Worm (Caenorhabditis elegans) whole organism, L4 larva: Measurements from ENCODE around the gene timm-17B.1.

Source experiments
- D1046.2 ChIP-seq: fragments of 200-800 bp; sonication (Bioruptor generic); IDR thresholded peaks from 2 replicates; pipeline ENCODE4 v1.3.6; 2022; ENCODE audit warnings: missing genetic modification characterization, missing compliant biosample characterization
- F37D6.2 ChIP-seq: sonication (generic microtip); optimal IDR thresholded peaks from 2 replicates; lab custom pipeline; 2016; ENCODE audit warnings: mild to moderate bottlenecking, missing genetic modification characterization, missing compliant biosample characterization
- F44E2.7 ChIP-seq: fragments of 200-800 bp; sonication (Bioruptor generic); IDR thresholded peaks from 2 replicates; pipeline ENCODE4 v2.1.2; 2022; ENCODE audit warnings: missing genetic modification characterization, missing compliant biosample characterization
- F49E8.2 ChIP-seq: sonication (generic microtip); optimal IDR thresholded peaks from 2 replicates; lab custom pipeline; 2016; ENCODE audit warnings: missing compliant biosample characterization, mild to moderate bottlenecking, missing genetic modification characterization, borderline replicate concordance
- T20F7.1 ChIP-seq: fragments of 200-800 bp; sonication (Bioruptor generic); optimal IDR thresholded peaks from 2 replicates; lab custom pipeline; 2018; ENCODE audit warnings: mild to moderate bottlenecking, missing genetic modification characterization, missing compliant biosample characterization
- Y105C5A.15 ChIP-seq: fragments of 200-800 bp; sonication (Bioruptor generic); IDR thresholded peaks from 2 replicates; pipeline ENCODE4 v1.3.6; 2022; ENCODE audit warnings: missing genetic modification characterization, missing compliant biosample characterization
- Y5F2A.4 ChIP-seq: fragments of 200-800 bp; sonication (Bioruptor generic); optimal IDR thresholded peaks from 2 replicates; lab custom pipeline; 2018; ENCODE audit warnings: mild to moderate bottlenecking, missing genetic modification characterization, missing compliant biosample characterization
- Y75B8A.6 ChIP-seq: fragments of 200-800 bp; sonication (Bioruptor generic); IDR thresholded peaks from 2 replicates; pipeline ENCODE4 v1.3.6; 2022; ENCODE audit warnings: missing genetic modification reagents, missing genetic modification characterization, missing compliant biosample characterization
- ZK546.5 ChIP-seq, 2 experiments: sonication (generic microtip); optimal IDR thresholded peaks; 2 replicates each; lab custom pipeline; 2017; ENCODE audit warnings: missing biosample characterization in 2 of 2, missing genetic modification characterization in 2 of 2
- ceh-32 ChIP-seq: sonication (generic microtip); optimal IDR thresholded peaks from 2 replicates; lab custom pipeline; 2016; ENCODE audit warnings: mild to moderate bottlenecking, missing genetic modification characterization, missing compliant biosample characterization; ENCODE audit not compliant: poor library complexity
- ceh-44 ChIP-seq: fragments of 200-800 bp; sonication (Bioruptor generic); IDR thresholded peaks from 2 replicates; pipeline ENCODE4 v1.3.6; 2022; ENCODE audit warnings: missing genetic modification reagents, missing genetic modification characterization, missing compliant biosample characterization
- cey-2 ChIP-seq: sonication (generic microtip); optimal IDR thresholded peaks from 3 replicates; lab custom pipeline; 2017; ENCODE audit warnings: missing genetic modification characterization, mild to moderate bottlenecking, missing compliant biosample characterization, antibody characterized with exemption, borderline replicate concordance; ENCODE audit not compliant: insufficient read depth
- ctbp-1 ChIP-seq: fragments of 200-800 bp; sonication (Bioruptor generic); IDR thresholded peaks from 2 replicates; pipeline ENCODE4 v1.3.6; 2022; ENCODE audit warnings: missing genetic modification reagents, missing genetic modification characterization, missing compliant biosample characterization
- daf-16 ChIP-seq, 3 experiments: sonication (generic microtip); optimal IDR thresholded peaks; 2 replicates each; lab custom pipeline; 2016 to 2017; ENCODE audit warnings: missing genetic modification characterization in 3 of 3, missing genetic modification reagents in 3 of 3, mild to moderate bottlenecking in 2 of 3, missing compliant biosample characterization in 2 of 3, missing biosample characterization in 1 of 3, moderate library complexity in 1 of 3
- daf-19 ChIP-seq: fragments of 200-800 bp; sonication (Bioruptor generic); conservative IDR thresholded peaks from 2 replicates; pipeline ENCODE4 v1.3.6; 2022; ENCODE audit warnings: missing genetic modification characterization, missing compliant biosample characterization
- daf-8 ChIP-seq: fragments of 200-800 bp; sonication (Bioruptor generic); IDR thresholded peaks from 2 replicates; pipeline ENCODE4 v1.3.6; 2022; ENCODE audit warnings: missing genetic modification characterization, missing compliant biosample characterization
- dmd-6 ChIP-seq: fragments of 200-800 bp; sonication (Bioruptor generic); IDR thresholded peaks from 2 replicates; pipeline ENCODE4 v1.3.6; 2022; ENCODE audit warnings: missing genetic modification reagents, missing genetic modification characterization, missing compliant biosample characterization
- dpl-1 ChIP-seq: fragments of 150-350 bp; optimal IDR thresholded peaks from 2 replicates; lab custom pipeline; 2014; ENCODE audit warnings: missing biosample characterization, missing genetic modification reagents, missing genetic modification characterization
- egl-27 ChIP-seq: sonication (generic microtip); optimal IDR thresholded peaks from 3 replicates; lab custom pipeline; 2017; ENCODE audit warnings: missing biosample characterization, missing genetic modification reagents, missing genetic modification characterization
- fkh-10 ChIP-seq: fragments of 150-350 bp; optimal IDR thresholded peaks from 2 replicates; lab custom pipeline; 2014; ENCODE audit warnings: missing biosample characterization, missing genetic modification reagents, missing genetic modification characterization
- fos-1 ChIP-seq: fragments of 150-350 bp; optimal IDR thresholded peaks from 2 replicates; lab custom pipeline; 2014; ENCODE audit warnings: missing biosample characterization, missing genetic modification characterization
- hmg-1.1 ChIP-seq: fragments of 200-800 bp; sonication (Bioruptor generic); IDR thresholded peaks from 2 replicates; pipeline ENCODE4 v1.3.6; 2022; ENCODE audit warnings: missing genetic modification reagents, missing genetic modification characterization, missing compliant biosample characterization
- jun-1 ChIP-seq: fragments of 150-350 bp; optimal IDR thresholded peaks from 2 replicates; lab custom pipeline; 2014; ENCODE audit warnings: missing biosample characterization, missing genetic modification reagents, missing genetic modification characterization
- lin-1 ChIP-seq: fragments of 200-800 bp; sonication (Bioruptor generic); IDR thresholded peaks from 2 replicates; pipeline ENCODE4 v1.3.6; 2022; ENCODE audit warnings: missing genetic modification reagents, missing genetic modification characterization, missing compliant biosample characterization
- lin-13 ChIP-seq: fragments of 150-350 bp; optimal IDR thresholded peaks from 2 replicates; lab custom pipeline; 2014; ENCODE audit warnings: missing biosample characterization, missing genetic modification reagents, missing genetic modification characterization
- lin-15B ChIP-seq: fragments of 150-350 bp; sonication (generic microtip); optimal IDR thresholded peaks from 3 replicates; lab custom pipeline; 2014; ENCODE audit warnings: missing biosample characterization, missing genetic modification characterization
- lsy-2 ChIP-seq, 2 experiments: fragments of 150-350 bp in 1 of 2; sonication (generic microtip) in 1 of 2; optimal IDR thresholded peaks; 2 replicates each; lab custom pipeline; 2014 to 2017; ENCODE audit warnings: missing biosample characterization in 2 of 2, missing genetic modification characterization in 2 of 2
- madf-9 ChIP-seq: fragments of 200-800 bp; sonication (Bioruptor generic); conservative IDR thresholded peaks from 2 replicates; pipeline ENCODE4 v1.3.6; 2022; ENCODE audit warnings: missing genetic modification reagents, missing genetic modification characterization, missing compliant biosample characterization
- mes-2 ChIP-seq: sonication (generic microtip); optimal IDR thresholded peaks from 2 replicates; lab custom pipeline; 2016; ENCODE audit warnings: missing genotype, mild to moderate bottlenecking, missing genetic modification characterization, missing compliant biosample characterization; ENCODE audit not compliant: poor library complexity, severe bottlenecking
- mxl-3 ChIP-seq: fragments of 200-800 bp; sonication (Bioruptor generic); optimal IDR thresholded peaks from 2 replicates; lab custom pipeline; 2018; ENCODE audit warnings: mild to moderate bottlenecking, missing genetic modification characterization, missing compliant biosample characterization
- nhr-102 ChIP-seq: sonication (generic microtip); optimal IDR thresholded peaks from 2 replicates; lab custom pipeline; 2016; ENCODE audit warnings: mild to moderate bottlenecking, missing genetic modification characterization, moderate library complexity, missing compliant biosample characterization
- nhr-111 ChIP-seq: fragments of 200-800 bp; sonication (Bioruptor generic); optimal IDR thresholded peaks from 2 replicates; lab custom pipeline; 2018; ENCODE audit warnings: mild to moderate bottlenecking, missing genetic modification characterization, missing compliant biosample characterization
- nhr-237 ChIP-seq: sonication (generic microtip); optimal IDR thresholded peaks from 2 replicates; lab custom pipeline; 2017; ENCODE audit warnings: missing biosample characterization, missing genetic modification characterization
- nhr-25 ChIP-seq: sonication (generic microtip); optimal IDR thresholded peaks from 2 replicates; lab custom pipeline; 2017; ENCODE audit warnings: missing genetic modification characterization, mild to moderate bottlenecking, missing compliant biosample characterization, antibody characterized with exemption, moderate library complexity, borderline replicate concordance; ENCODE audit not compliant: insufficient read depth
- nhr-41 ChIP-seq: fragments of 200-800 bp; sonication (Bioruptor generic); IDR thresholded peaks from 2 replicates; pipeline ENCODE4 v1.3.6; 2022; ENCODE audit warnings: missing genetic modification reagents, missing genetic modification characterization, missing compliant biosample characterization
- nhr-42 ChIP-seq: fragments of 200-800 bp; sonication (Bioruptor generic); IDR thresholded peaks from 2 replicates; pipeline ENCODE4 v1.3.6; 2022; ENCODE audit warnings: missing genetic modification characterization, missing compliant biosample characterization
- php-3 ChIP-seq: fragments of 200-800 bp; sonication (Bioruptor generic); IDR thresholded peaks from 2 replicates; pipeline ENCODE4 v1.3.6; 2022; ENCODE audit warnings: missing genetic modification reagents, missing genetic modification characterization, missing compliant biosample characterization
- pqm-1 ChIP-seq: sonication (generic microtip); optimal IDR thresholded peaks from 2 replicates; lab custom pipeline; 2017; ENCODE audit warnings: missing biosample characterization, missing genetic modification characterization
- rbr-2 ChIP-seq: sonication (generic microtip); optimal IDR thresholded peaks from 2 replicates; lab custom pipeline; 2016; ENCODE audit warnings: missing genotype, missing genetic modification characterization, missing compliant biosample characterization
- snpc-1.2 ChIP-seq: fragments of 200-800 bp; sonication (Bioruptor generic); IDR thresholded peaks from 2 replicates; pipeline ENCODE4 v1.3.6; 2022; ENCODE audit warnings: missing genetic modification reagents, missing genetic modification characterization, missing compliant biosample characterization
- snpc-4 ChIP-seq: fragments of 150-350 bp; optimal IDR thresholded peaks from 2 replicates; lab custom pipeline; 2014; ENCODE audit warnings: missing biosample characterization, missing genetic modification characterization
- spr-3 ChIP-seq: fragments of 200-800 bp; sonication (Bioruptor generic); optimal IDR thresholded peaks from 2 replicates; lab custom pipeline; 2018; ENCODE audit warnings: mild to moderate bottlenecking, missing genetic modification characterization, missing compliant biosample characterization
- tag-97 ChIP-seq: fragments of 200-800 bp; sonication (Bioruptor generic); IDR thresholded peaks from 2 replicates; pipeline ENCODE4 v1.3.6; 2022; ENCODE audit warnings: missing genetic modification characterization, missing compliant biosample characterization
- tra-1 ChIP-seq: fragments of 200-800 bp; sonication (Bioruptor generic); IDR thresholded peaks from 2 replicates; pipeline ENCODE4 v1.3.6; 2022; ENCODE audit warnings: missing genetic modification reagents, missing genetic modification characterization, missing compliant biosample characterization
- vab-7 ChIP-seq: fragments of 200-800 bp; sonication (Bioruptor generic); IDR thresholded peaks from 2 replicates; pipeline ENCODE4 v1.3.6; 2022; ENCODE audit warnings: missing genetic modification reagents, missing genetic modification characterization, missing compliant biosample characterization
- zfp-2 ChIP-seq: sonication (generic microtip); optimal IDR thresholded peaks from 2 replicates; lab custom pipeline; 2016; ENCODE audit warnings: mild to moderate bottlenecking, missing genetic modification characterization, missing compliant biosample characterization
- zfp-3 ChIP-seq: fragments of 200-800 bp; sonication (Bioruptor generic); conservative IDR thresholded peaks from 2 replicates; pipeline ENCODE4 v1.3.6; 2022; ENCODE audit warnings: missing genetic modification reagents, missing genetic modification characterization, missing compliant biosample characterization
- zip-11 ChIP-seq: fragments of 200-800 bp; sonication (Bioruptor generic); IDR thresholded peaks from 2 replicates; pipeline ENCODE4 v1.3.6; 2022; ENCODE audit warnings: missing genetic modification characterization, missing compliant biosample characterization

Gene timm-17B.1

DNA sequence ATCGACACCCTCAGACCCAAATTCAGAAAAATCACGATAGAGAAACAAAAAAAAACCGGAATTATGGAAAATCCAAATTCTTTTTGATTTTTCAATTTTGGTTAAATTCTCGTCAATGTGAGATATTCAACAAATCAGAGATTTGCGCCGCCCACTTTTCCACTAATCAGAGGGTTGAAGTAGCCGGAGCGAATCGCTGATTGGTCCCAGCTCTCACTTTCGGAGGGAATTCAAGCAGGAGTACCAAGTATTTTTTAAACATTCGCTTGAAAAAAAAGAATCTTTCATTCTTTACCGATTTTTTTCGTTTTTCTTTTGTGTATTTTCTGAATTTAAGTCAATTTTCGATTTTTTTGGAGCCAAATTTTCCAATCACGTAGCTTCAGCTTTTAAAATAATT lies 39.4 kb downstream of the timm-17B.1 start:
- TF ChIP-seq egl-27 (tag; lab: Kevin White, UChicago) (no peak), F44E2.7 (GFP tag; lab: Robert Waterston, UW) (no peak), lin-15B (tag; lab: Kevin White, UChicago) (no peak), snpc-4 (tag; lab: Kevin White, UChicago) (no peak)
- TF ChIP-seq, all 104 proteins: peak for 0

DNA sequence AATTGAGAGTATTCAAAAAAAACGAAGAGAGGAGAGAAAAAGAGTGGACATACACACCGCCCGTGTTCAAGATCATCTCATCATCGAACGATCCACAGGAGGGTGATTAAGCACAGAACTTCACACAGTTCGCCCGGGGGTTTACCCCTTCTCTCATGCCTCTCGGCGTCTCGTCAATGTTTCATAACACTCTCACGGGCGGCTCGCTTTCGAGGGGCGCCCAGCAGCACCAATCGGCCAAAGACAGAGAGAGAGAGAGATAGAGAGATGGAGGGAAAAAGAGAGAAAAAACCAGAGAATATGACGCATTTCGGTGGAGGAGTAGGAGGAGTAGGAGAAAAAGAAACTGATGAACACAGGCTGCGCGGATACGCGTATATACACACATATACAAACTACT lies 40.1 kb downstream of the timm-17B.1 start:
- TF ChIP-seq egl-27 (tag; lab: Kevin White, UChicago), result no peak
- no peak for TF ChIP-seq nhr-41 (GFP tag; lab: Robert Waterston, UW)
- TF ChIP-seq lin-1 (GFP tag; lab: Robert Waterston, UW), result peak; percentile 61
- TF ChIP-seq lsy-2 (tag; optimal IDR thresholded peaks at IDR 0.05; lab: Kevin White, UChicago), result peak; percentile 47 to 77
- peak; percentile 70; the same call in 1 of the 2 replicates for TF ChIP-seq dmd-6
- TF ChIP-seq Y75B8A.6 (GFP tag; lab: Robert Waterston, UW), result no peak
- TF ChIP-seq Y105C5A.15 (GFP tag; lab: Robert Waterston, UW), result no peak
- peak; percentile 82 for TF ChIP-seq hmg-1.1
- no peak for TF ChIP-seq Y5F2A.4 (GFP tag; lab: Kevin White, UChicago)
- no peak for TF ChIP-seq ceh-44 (GFP tag; lab: Robert Waterston, UW)
- TF ChIP-seq ceh-32 (tag; lab: Kevin White, UChicago), result no peak
- no peak for TF ChIP-seq daf-19 (GFP tag; lab: Robert Waterston, UW)
- peak; percentile 42 for TF ChIP-seq nhr-25 (tag; lab: Kevin White, UChicago)
- TF ChIP-seq zfp-2, result no peak
- TF ChIP-seq tra-1, result no peak
- TF ChIP-seq fkh-10 (GFP tag; lab: Kevin White, UChicago), result no peak
- TF ChIP-seq nhr-42, result 0 out of 2 replicates have a peak, but pooled peaks have one; percentile 48
- TF ChIP-seq lin-13 (GFP tag; lab: Kevin White, UChicago), result peak; percentile 68
- peak; percentile 62; the same call in 1 of the 2 replicates for TF ChIP-seq ctbp-1 (GFP tag; lab: Robert Waterston, UW)
- TF ChIP-seq F37D6.2 (tag; lab: Kevin White, UChicago), result peak; percentile 35
- no peak for TF ChIP-seq zip-11
- TF ChIP-seq vab-7 (GFP tag; lab: Robert Waterston, UW), result no peak
- no peak for TF ChIP-seq nhr-102 (tag; lab: Kevin White, UChicago)
- TF ChIP-seq spr-3, result no peak
- no peak for TF ChIP-seq daf-16 (GFP tag; optimal IDR thresholded peaks at IDR 0.05; lab: Kevin White, UChicago)
- TF ChIP-seq daf-16 (tag; optimal IDR thresholded peaks at IDR 0.05; lab: Kevin White, UChicago), result peak; percentile 42
- peak; percentile 56 for TF ChIP-seq rbr-2 (tag; lab: Kevin White, UChicago)
- no peak for TF ChIP-seq F49E8.2 (tag; lab: Kevin White, UChicago)
- no peak for TF ChIP-seq zfp-3
- no peak for TF ChIP-seq cey-2 (tag; lab: Kevin White, UChicago)
- no peak for TF ChIP-seq nhr-111 (GFP tag; lab: Kevin White, UChicago)
- TF ChIP-seq ZK546.5 (tag; optimal IDR thresholded peaks at IDR 0.05; lab: Kevin White, UChicago), result no peak
- peak; percentile 22 for TF ChIP-seq dpl-1 (GFP tag; lab: Kevin White, UChicago)
- no peak for TF ChIP-seq snpc-4 (tag; lab: Kevin White, UChicago)
- no peak for TF ChIP-seq tag-97 (GFP tag; lab: Robert Waterston, UW)
- TF ChIP-seq daf-8, result no peak
- no peak for TF ChIP-seq snpc-1.2 (GFP tag; lab: Robert Waterston, UW)
- peak; percentile 77 for TF ChIP-seq mes-2 (tag; lab: Kevin White, UChicago)
- no peak for TF ChIP-seq php-3 (GFP tag; lab: Robert Waterston, UW)
- TF ChIP-seq mxl-3 (GFP tag; lab: Kevin White, UChicago), result peak; percentile 90
- no peak for TF ChIP-seq madf-9 (GFP tag; lab: Robert Waterston, UW)
- TF ChIP-seq fos-1 (tag; lab: Kevin White, UChicago), result no peak
- TF ChIP-seq nhr-237 (tag; lab: Kevin White, UChicago), result no peak
- no peak for TF ChIP-seq jun-1 (tag; lab: Kevin White, UChicago)
- 0 out of 2 replicates have a peak, but pooled peaks have one; percentile 33 for TF ChIP-seq D1046.2 (GFP tag; lab: Robert Waterston, UW)
- peak; percentile 35 for TF ChIP-seq pqm-1 (tag; lab: Kevin White, UChicago)
- TF ChIP-seq T20F7.1 (GFP tag; lab: Kevin White, UChicago), result no peak
